Worm (Caenorhabditis elegans): ENCODE data around the gene F47C12.13.

DNA sequence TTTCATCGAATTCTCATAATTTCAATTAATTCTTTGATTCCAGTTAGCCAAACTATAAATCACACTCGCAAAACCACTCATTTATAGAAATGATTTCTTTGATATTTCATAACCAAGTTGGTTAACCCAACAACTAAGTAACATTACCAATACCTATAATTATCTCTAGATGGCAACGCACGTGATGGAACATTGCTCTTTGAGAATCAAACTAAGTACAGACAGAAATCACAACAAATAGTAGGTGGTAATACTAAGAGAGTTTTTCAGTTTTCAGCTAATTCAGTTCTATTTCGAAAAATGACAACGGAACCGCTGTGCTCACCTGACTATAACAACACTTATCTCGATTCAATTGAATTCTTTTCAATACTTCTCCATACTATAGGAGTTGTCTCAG lies 12.6 kb downstream of the F47C12.13 start, which contains the start of gene srh-223:
- TF ChIP-seq nhr-28 (tag; optimal IDR thresholded peaks at IDR 0.05), result no peak
- no peak for TF ChIP-seq M03D4.4 (tag; optimal IDR thresholded peaks at IDR 0.05)
- no peak for TF ChIP-seq ham-2 (GFP tag; optimal IDR thresholded peaks at IDR 0.05)
- TF ChIP-seq ztf-11 (tag; optimal IDR thresholded peaks at IDR 0.05), result no peak
- TF ChIP-seq pha-4 (tag; optimal IDR thresholded peaks at IDR 0.05), result no peak
- no peak for TF ChIP-seq unc-62 (GFP tag; optimal IDR thresholded peaks at IDR 0.05)
- TF ChIP-seq unc-120 (tag; optimal IDR thresholded peaks at IDR 0.05; ENCODE audit: poor library complexity, severe bottlenecking), result no peak
- no peak for TF ChIP-seq nhr-12 (tag; optimal IDR thresholded peaks at IDR 0.05)
- TF ChIP-seq snpc-4 (tag; optimal IDR thresholded peaks at IDR 0.05), result no peak
- TF ChIP-seq nhr-76 (tag; optimal IDR thresholded peaks at IDR 0.05), result no peak
- TF ChIP-seq mep-1 (tag; optimal IDR thresholded peaks at IDR 0.05), result no peak
- TF ChIP-seq elt-3 (tag; optimal IDR thresholded peaks at IDR 0.05), result no peak

Data from whole organism, mixed stage, embryonic.